Worm (Caenorhabditis elegans) whole organism, L4/young adult: ENCODE measurements around the gene ref-1.

ENCODE experiments used
- W03F9.2 ChIP-seq: fragments of 150-350 bp; optimal IDR thresholded peaks from 2 replicates; lab custom pipeline; 2014; ENCODE audit warnings: missing biosample characterization, missing genetic modification characterization
- dao-5 ChIP-seq: sonication (generic microtip); optimal IDR thresholded peaks from 2 replicates; lab custom pipeline; 2016; ENCODE audit warnings: missing genotype, missing genetic modification characterization, moderate library complexity, missing compliant biosample characterization
- him-1 ChIP-seq: sonication (generic microtip); optimal IDR thresholded peaks from 2 replicates; lab custom pipeline; 2016; ENCODE audit warnings: missing genotype, missing genetic modification reagents, missing genetic modification characterization, missing compliant biosample characterization

ref-1 gene

ce11 chrII:10200759-10201158 is 17.5 kb upstream of the ref-1 start, which contains the start of gene arv-1:
TSS of gene arv-1 (minus strand) at chrII:10200823.
- TF ChIP-seq him-1 (tag; lab: Kevin White, UChicago) (peak; percentile 34), dao-5 (tag; lab: Kevin White, UChicago) (no peak), W03F9.2 (tag; lab: Kevin White, UChicago) (peak; percentile 74)

ce11 chrII:10202275-10202674 is 16.0 kb upstream of the ref-1 start:
- TF ChIP-seq dao-5 (tag; lab: Kevin White, UChicago) (no peak), W03F9.2 (tag; lab: Kevin White, UChicago) (no peak), him-1 (tag; lab: Kevin White, UChicago) (no peak)

- TF ChIP-seq W03F9.2 (tag; lab: Kevin White, UChicago), result no peak
- no peak for TF ChIP-seq him-1 (tag; lab: Kevin White, UChicago)
- TF ChIP-seq dao-5 (tag; lab: Kevin White, UChicago), result no peak
Observed at ce11 chrII:10203067-10203466, 15.2 kb upstream of the ref-1 start.

- no peak for TF ChIP-seq dao-5 (tag; lab: Kevin White, UChicago)
- TF ChIP-seq W03F9.2 (tag; lab: Kevin White, UChicago), result no peak
Observed at ce11 chrII:10203765-10204164, 14.5 kb upstream of the ref-1 start.

- TF ChIP-seq W03F9.2 (tag; lab: Kevin White, UChicago), result no peak
- TF ChIP-seq him-1 (tag; lab: Kevin White, UChicago), result no peak
- TF ChIP-seq dao-5 (tag; lab: Kevin White, UChicago), result no peak
Observed at ce11 chrII:10204428-10205049, 13.7 kb upstream of the ref-1 start.

- no peak for TF ChIP-seq dao-5 (tag; lab: Kevin White, UChicago)
- no peak for TF ChIP-seq W03F9.2 (tag; lab: Kevin White, UChicago)
- TF ChIP-seq him-1 (tag; lab: Kevin White, UChicago), result no peak
Observed at ce11 chrII:10206425-10206824, 11.8 kb upstream of the ref-1 start, which contains the start of gene T01E8.1. TSS of gene T01E8.1 (plus strand) at chrII:10206725.

- no peak for TF ChIP-seq W03F9.2 (tag; lab: Kevin White, UChicago)
- no peak for TF ChIP-seq dao-5 (tag; lab: Kevin White, UChicago)
- TF ChIP-seq him-1 (tag; lab: Kevin White, UChicago), result no peak
Observed at ce11 chrII:10220631-10221030, 2.4 kb downstream of the ref-1 start.

- no peak for TF ChIP-seq W03F9.2 (tag; lab: Kevin White, UChicago)
Observed at ce11 chrII:10221627-10222026, 3.4 kb downstream of the ref-1 start.

ce11 chrII:10222577-10222976 is 4.3 kb downstream of the ref-1 start, which contains the start of gene plc-3:
TSS of gene plc-3 (plus strand) at chrII:10222877.
- TF ChIP-seq W03F9.2 (tag; lab: Kevin White, UChicago) (no peak), him-1 (tag; lab: Kevin White, UChicago) (no peak), dao-5 (tag; lab: Kevin White, UChicago) (no peak)

- TF ChIP-seq him-1 (tag; lab: Kevin White, UChicago) (no peak), dao-5 (tag; lab: Kevin White, UChicago) (no peak), W03F9.2 (tag; lab: Kevin White, UChicago) (no peak)
Observed at ce11 chrII:10227030-10227429, 8.8 kb downstream of the ref-1 start, which contains the start of gene srh-135. TSS of gene srh-135 (minus strand) at chrII:10227130.

- TF ChIP-seq him-1 (tag; lab: Kevin White, UChicago), result no peak
- no peak for TF ChIP-seq dao-5 (tag; lab: Kevin White, UChicago)
- TF ChIP-seq W03F9.2 (tag; lab: Kevin White, UChicago), result no peak
Observed at ce11 chrII:10230972-10231371, 12.7 kb downstream of the ref-1 start, which contains the start of gene T01E8.8. TSS of gene T01E8.8 (plus strand) at chrII:10231272.

ce11 chrII:10231874-10232273 is 13.6 kb downstream of the ref-1 start:
- TF ChIP-seq W03F9.2 (tag; lab: Kevin White, UChicago), result no peak
- TF ChIP-seq dao-5 (tag; lab: Kevin White, UChicago), result no peak
- TF ChIP-seq him-1 (tag; lab: Kevin White, UChicago), result no peak

ce11 chrII:10234398-10234797 is 16.1 kb downstream of the ref-1 start, which contains the start of gene ubxn-5:
TSS of gene ubxn-5 (minus strand) at chrII:10234498.
- TF ChIP-seq dao-5 (tag; lab: Kevin White, UChicago) (no peak), him-1 (tag; lab: Kevin White, UChicago) (no peak), W03F9.2 (tag; lab: Kevin White, UChicago) (no peak)

- no peak for TF ChIP-seq him-1 (tag; lab: Kevin White, UChicago)
- TF ChIP-seq dao-5 (tag; lab: Kevin White, UChicago), result no peak
- TF ChIP-seq W03F9.2 (tag; lab: Kevin White, UChicago), result no peak
Observed at ce11 chrII:10239595-10239994, 21.3 kb downstream of the ref-1 start, which contains the start of gene mec-15. TSS of gene mec-15 (minus strand) at chrII:10239695.
